Fruit fly (Drosophila melanogaster) whole organism, prepupa: ENCODE results near the gene Nuf2.
A peak's percentile ranks its signal among the peaks of the same experiment; 100 is the strongest.

ENCODE experiments used
- Blimp-1 ChIP-seq: fragments of 200-800 bp; sonication (Bioruptor generic); optimal IDR thresholded peaks from 3 replicates; lab custom pipeline; 2017; ENCODE audit warnings: missing biosample characterization, missing genetic modification characterization, mild to moderate bottlenecking, moderate library complexity, missing genetic modification reagents
- CG10669 ChIP-seq: fragments of 200-800 bp; sonication (Bioruptor generic); optimal IDR thresholded peaks from 3 replicates; lab custom pipeline; 2018; ENCODE audit warnings: missing biosample characterization, mild to moderate bottlenecking, missing genetic modification characterization, moderate library complexity
- CG11762 ChIP-seq: fragments of 200-800 bp; sonication (Bioruptor generic); optimal IDR thresholded peaks from 3 replicates; lab custom pipeline; 2016; ENCODE audit warnings: missing biosample characterization, missing genetic modification characterization; ENCODE audit not compliant: insufficient read depth
- CG11902 ChIP-seq: fragments of 200-800 bp; sonication (Bioruptor generic); optimal IDR thresholded peaks from 3 replicates; lab custom pipeline; 2016; ENCODE audit warnings: missing biosample characterization, missing genetic modification characterization
- CG15336 ChIP-seq: fragments of 200-800 bp; sonication (Bioruptor generic); IDR thresholded peaks from 2 replicates; pipeline ENCODE4 v1.3.6; 2022; ENCODE audit warnings: missing biosample characterization, missing genetic modification characterization
- CG1621 ChIP-seq: fragments of 200-800 bp; sonication (Bioruptor generic); optimal IDR thresholded peaks from 3 replicates; lab custom pipeline; 2018; ENCODE audit warnings: missing biosample characterization, mild to moderate bottlenecking, missing genetic modification characterization
- CG16779 ChIP-seq: fragments of 200-800 bp; sonication (Bioruptor generic); optimal IDR thresholded peaks from 3 replicates; lab custom pipeline; 2017; ENCODE audit warnings: missing biosample characterization, mild to moderate bottlenecking, missing genetic modification characterization
- CG3032 ChIP-seq: fragments of 200-800 bp; optimal IDR thresholded peaks from 2 replicates; lab custom pipeline; 2019; ENCODE audit warnings: missing biosample characterization, mild to moderate bottlenecking, missing genetic modification characterization, moderate library complexity
- CG32006 ChIP-seq: fragments of 200-800 bp; sonication (Bioruptor generic); optimal IDR thresholded peaks from 3 replicates; lab custom pipeline; 2017; ENCODE audit warnings: missing biosample characterization, mild to moderate bottlenecking, missing genetic modification characterization
- CG34406 ChIP-seq: fragments of 200-800 bp; sonication (Bioruptor generic); optimal IDR thresholded peaks from 3 replicates; lab custom pipeline; 2016; ENCODE audit warnings: missing biosample characterization, missing genetic modification characterization
- CG3919 ChIP-seq: fragments of 200-800 bp; sonication (Bioruptor generic); optimal IDR thresholded peaks from 3 replicates; lab custom pipeline; 2016; ENCODE audit warnings: missing biosample characterization, missing genetic modification characterization
- CG4318 ChIP-seq: fragments of 200-800 bp; sonication (Bioruptor generic); optimal IDR thresholded peaks from 3 replicates; lab custom pipeline; 2017; ENCODE audit warnings: missing biosample characterization, mild to moderate bottlenecking, missing genetic modification characterization
- CG6163 ChIP-seq: fragments of 200-800 bp; sonication (Bioruptor generic); IDR thresholded peaks from 3 replicates; pipeline ENCODE4 v1.3.6; 2022; ENCODE audit warnings: missing biosample characterization, missing genetic modification characterization
- CG6276 ChIP-seq: fragments of 200-800 bp; sonication (Bioruptor generic); optimal IDR thresholded peaks from 2 replicates; lab custom pipeline; 2017; ENCODE audit warnings: missing biosample characterization, mild to moderate bottlenecking, missing genetic modification characterization
- CG6792 ChIP-seq: fragments of 200-800 bp; sonication (Bioruptor generic); optimal IDR thresholded peaks from 3 replicates; lab custom pipeline; 2016; ENCODE audit warnings: missing biosample characterization, missing genetic modification characterization
- CG6808 ChIP-seq: fragments of 200-800 bp; sonication (Bioruptor generic); optimal IDR thresholded peaks from 3 replicates; lab custom pipeline; 2017; ENCODE audit warnings: missing biosample characterization, missing genetic modification characterization, mild to moderate bottlenecking, moderate library complexity, missing genetic modification reagents
- CG6854 ChIP-seq: fragments of 200-800 bp; sonication (Bioruptor generic); optimal IDR thresholded peaks from 2 replicates; lab custom pipeline; 2017; ENCODE audit warnings: missing biosample characterization, mild to moderate bottlenecking, missing genetic modification characterization
- CG7368 ChIP-seq: fragments of 200-800 bp; sonication (Bioruptor generic); optimal IDR thresholded peaks from 3 replicates; lab custom pipeline; 2016; ENCODE audit warnings: missing biosample characterization, missing genetic modification characterization
- CG8319 ChIP-seq: fragments of 200-800 bp; sonication (Bioruptor generic); optimal IDR thresholded peaks from 3 replicates; lab custom pipeline; 2016; ENCODE audit warnings: missing biosample characterization, missing genetic modification characterization
- CG9139 ChIP-seq: fragments of 200-800 bp; sonication (Bioruptor generic); optimal IDR thresholded peaks from 3 replicates; lab custom pipeline; 2017; ENCODE audit warnings: missing biosample characterization, mild to moderate bottlenecking, missing genetic modification characterization
- Eip75B ChIP-seq: fragments of 200-800 bp; sonication (Bioruptor generic); optimal IDR thresholded peaks from 3 replicates; lab custom pipeline; 2016; ENCODE audit warnings: missing biosample characterization, missing genetic modification characterization
- Eip78C ChIP-seq: fragments of 200-800 bp; sonication (Bioruptor generic); peaks from one replicate; lab custom pipeline; 2016; ENCODE audit warnings: missing biosample characterization, missing genetic modification characterization
- Ets21C ChIP-seq: fragments of 200-800 bp; sonication (Bioruptor generic); optimal IDR thresholded peaks from 3 replicates; lab custom pipeline; 2016; ENCODE audit warnings: missing biosample characterization, missing genetic modification characterization
- Ets96B ChIP-seq: fragments of 200-800 bp; optimal IDR thresholded peaks from 2 replicates; lab custom pipeline; 2019; ENCODE audit warnings: missing biosample characterization, mild to moderate bottlenecking, missing genetic modification characterization, moderate library complexity
- Gug ChIP-seq: fragments of 200-800 bp; sonication (Bioruptor generic); IDR thresholded peaks from 2 replicates; pipeline ENCODE4 v1.3.6; 2022; ENCODE audit warnings: missing biosample characterization, missing genetic modification characterization
- Hr38 ChIP-seq: sonication (Bioruptor generic); optimal IDR thresholded peaks from 2 replicates; lab custom pipeline; 2016; ENCODE audit warnings: missing biosample characterization, missing genetic modification characterization
- Hr4 ChIP-seq: fragments of 200-800 bp; sonication (Bioruptor generic); optimal IDR thresholded peaks from 3 replicates; lab custom pipeline; 2016; ENCODE audit warnings: missing biosample characterization, missing genetic modification characterization
- Smox ChIP-seq: fragments of 200-800 bp; sonication (Bioruptor generic); optimal IDR thresholded peaks from 3 replicates; lab custom pipeline; 2016; ENCODE audit warnings: missing biosample characterization, missing genetic modification characterization
- Sox102F ChIP-seq: fragments of 200-800 bp; sonication (Bioruptor generic); optimal IDR thresholded peaks from 2 replicates; lab custom pipeline; 2016; ENCODE audit warnings: missing biosample characterization, mild to moderate bottlenecking, missing genetic modification characterization
- Sox14 ChIP-seq: fragments of 200-800 bp; sonication (Bioruptor generic); optimal IDR thresholded peaks from 3 replicates; lab custom pipeline; 2016; ENCODE audit warnings: missing biosample characterization, missing genetic modification characterization
- Sox15 ChIP-seq: fragments of 200-800 bp; sonication (Bioruptor generic); optimal IDR thresholded peaks from 3 replicates; lab custom pipeline; 2016; ENCODE audit warnings: missing biosample characterization, missing genetic modification characterization
- achi ChIP-seq: fragments of 200-800 bp; sonication (Bioruptor generic); optimal IDR thresholded peaks from 3 replicates; lab custom pipeline; 2016; ENCODE audit warnings: missing biosample characterization, missing genetic modification characterization
- acj6 ChIP-seq: fragments of 200-800 bp; sonication (Bioruptor generic); optimal IDR thresholded peaks from 3 replicates; lab custom pipeline; 2016; ENCODE audit warnings: missing biosample characterization, missing genetic modification characterization
- cyc ChIP-seq: fragments of 200-800 bp; sonication (Bioruptor generic); optimal IDR thresholded peaks from 3 replicates; lab custom pipeline; 2016; ENCODE audit warnings: missing biosample characterization, missing genetic modification characterization
- dac ChIP-seq: fragments of 200-800 bp; sonication (Bioruptor generic); optimal IDR thresholded peaks from 2 replicates; lab custom pipeline; 2017; ENCODE audit warnings: missing biosample characterization, mild to moderate bottlenecking, missing genetic modification characterization
- dsx ChIP-seq: fragments of 200-800 bp; optimal IDR thresholded peaks from 3 replicates; lab custom pipeline; 2019; ENCODE audit warnings: missing biosample characterization, mild to moderate bottlenecking, missing genetic modification characterization, moderate library complexity; ENCODE audit not compliant: poor library complexity, severe bottlenecking
- eg ChIP-seq: fragments of 200-800 bp; sonication (Bioruptor generic); IDR thresholded peaks from 3 replicates; pipeline ENCODE4 v1.3.6; 2022; ENCODE audit warnings: missing biosample characterization, missing genetic modification characterization
- fkh ChIP-seq: fragments of 200-800 bp; sonication (Bioruptor generic); optimal IDR thresholded peaks from 3 replicates; lab custom pipeline; 2017; ENCODE audit warnings: missing biosample characterization, mild to moderate bottlenecking, missing genetic modification characterization, moderate library complexity
- lz ChIP-seq: fragments of 200-800 bp; sonication (Bioruptor generic); optimal IDR thresholded peaks from 3 replicates; lab custom pipeline; 2016; ENCODE audit warnings: missing biosample characterization, missing genetic modification characterization
- pdm3 ChIP-seq: fragments of 200-800 bp; sonication (Bioruptor generic); optimal IDR thresholded peaks from 3 replicates; lab custom pipeline; 2016; ENCODE audit warnings: missing biosample characterization, missing genetic modification characterization
- salr ChIP-seq, 2 experiments: fragments of 200-800 bp; sonication (Bioruptor generic); optimal IDR thresholded peaks; 3 replicates each; lab custom pipeline; 2016 to 2018; ENCODE audit warnings: missing biosample characterization in 2 of 2, missing genetic modification characterization in 2 of 2, mild to moderate bottlenecking in 1 of 2
- spab ChIP-seq: fragments of 200-800 bp; sonication (Bioruptor generic); optimal IDR thresholded peaks from 2 replicates; lab custom pipeline; 2017; ENCODE audit warnings: missing biosample characterization, mild to moderate bottlenecking, missing genetic modification characterization, missing genetic modification reagents
- svp ChIP-seq: fragments of 200-800 bp; sonication (Bioruptor generic); peaks from one replicate; lab custom pipeline; 2016; ENCODE audit warnings: missing biosample characterization, missing genetic modification characterization
- topi ChIP-seq: fragments of 200-800 bp; sonication (Bioruptor generic); optimal IDR thresholded peaks from 3 replicates; lab custom pipeline; 2016; ENCODE audit warnings: missing biosample characterization, missing genetic modification characterization

Nuf2 gene

dm6 chr2L:7049009-7049647, 16.5 kb downstream of the Nuf2 start (continued):
- TF ChIP-seq Gug = no peak; the same call in 1 of the 2 replicates
- peak; percentile 69 for TF ChIP-seq CG16779 (tag; lab: Kevin White, UChicago)
- peak; percentile 20 for TF ChIP-seq CG10669 (GFP tag; lab: Kevin White, UChicago)
- TF ChIP-seq CG3032 (tag; lab: Kevin White, UChicago) = no peak
- TF ChIP-seq dsx (GFP tag; lab: Kevin White, UChicago) = peak; percentile 46
- TF ChIP-seq eg = peak; percentile 30; the same call in 1 of the 3 replicates
- no peak for TF ChIP-seq acj6 (GFP tag; lab: Kevin White, UChicago)
- no peak for TF ChIP-seq Smox (GFP tag; lab: Kevin White, UChicago)

- TF ChIP-seq CG11902 (GFP tag; lab: Kevin White, UChicago) (no peak), fkh (peak; percentile 55)
Observed at dm6 chr2L:7047703-7048102, 17.9 kb downstream of the Nuf2 start.

dm6 chr2L:7043039-7043905, 22.4 kb downstream of the Nuf2 start:
- TF ChIP-seq CG11902 (GFP tag; lab: Kevin White, UChicago) (peak; percentile 3), CG3919 (GFP tag; lab: Kevin White, UChicago) (peak; percentile 24), fkh (peak; percentile 92), Sox15 (GFP tag; lab: Kevin White, UChicago) (no peak), salr (GFP tag; optimal IDR thresholded peaks at IDR 0.05; lab: Kevin White, UChicago) (peak in 1 of 2 experiments; percentile 37), CG6854 (GFP tag; lab: Kevin White, UChicago) (no peak), CG34406 (GFP tag; lab: Kevin White, UChicago) (peak; percentile 32), CG7368 (GFP tag; lab: Kevin White, UChicago) (no peak), CG9139 (GFP tag; lab: Kevin White, UChicago) (no peak), CG15336 (0 out of 2 replicates have a peak, but pooled peaks have one; percentile 23), Hr38 (no peak), svp (GFP tag; lab: Kevin White, UChicago) (peak; percentile 88), CG6792 (GFP tag; lab: Kevin White, UChicago) (no peak), spab (GFP tag; lab: Kevin White, UChicago) (no peak), Eip75B (GFP tag; lab: Kevin White, UChicago) (peak; percentile 42), Ets21C (GFP tag; lab: Kevin White, UChicago) (peak; percentile 3), CG6808 (GFP tag; lab: Kevin White, UChicago) (peak; percentile 45), dac (no peak), pdm3 (GFP tag; lab: Kevin White, UChicago) (peak; percentile 40), cyc (GFP tag; lab: Kevin White, UChicago) (peak; percentile 57), lz (peak; percentile 55), achi (GFP tag; lab: Kevin White, UChicago) (peak; percentile 28), acj6 (GFP tag; lab: Kevin White, UChicago) (peak; percentile 52), CG8319 (GFP tag; lab: Kevin White, UChicago) (peak; percentile 16), CG4318 (peak; percentile 20), Smox (GFP tag; lab: Kevin White, UChicago) (peak; percentile 61), Hr4 (GFP tag; lab: Kevin White, UChicago) (peak; percentile 24), topi (GFP tag; lab: Kevin White, UChicago) (peak; percentile 67), Ets96B (no peak), CG32006 (GFP tag; lab: Kevin White, UChicago) (peak; percentile 63), CG6276 (GFP tag; lab: Kevin White, UChicago) (peak; percentile 35), CG6163 (GFP tag; lab: Robert Waterston, UW) (peak; percentile 32; the same call in 2 of the 3 replicates), CG1621 (tag; lab: Kevin White, UChicago) (no peak), CG3032 (tag; lab: Kevin White, UChicago) (peak; percentile 20), Eip78C (GFP tag; lab: Kevin White, UChicago) (peak; percentile 86), Gug (no peak), CG11762 (GFP tag; lab: Kevin White, UChicago) (no peak), Sox14 (GFP tag; lab: Kevin White, UChicago) (peak; percentile 49), Blimp-1 (peak; percentile 52), Sox102F (peak; percentile 53)
